Worm (Caenorhabditis elegans): Measurements from ENCODE around the gene bgal-2.

Gene bgal-2

DNA sequence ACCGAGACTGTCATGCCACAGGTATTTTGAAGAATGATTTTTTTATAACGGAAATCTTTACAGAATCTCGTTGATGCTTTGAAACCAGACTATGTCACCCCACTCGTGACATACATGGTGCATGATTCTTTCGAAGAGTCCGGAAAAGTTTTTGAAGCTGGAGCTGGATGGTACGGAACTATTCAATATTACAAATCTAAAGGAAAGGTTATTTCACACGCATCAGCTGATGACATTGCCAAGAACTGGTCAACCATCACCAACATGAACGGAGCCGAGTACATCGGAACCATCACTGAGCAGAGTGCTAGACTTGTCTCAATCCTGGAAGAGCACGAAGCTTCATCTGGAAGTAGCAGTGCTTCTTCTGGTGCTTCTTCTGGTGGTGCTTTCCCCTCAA lies 34.9 kb downstream of the bgal-2 start:
- no peak for TF ChIP-seq him-1 (tag; optimal IDR thresholded peaks at IDR 0.05)
- no peak for TF ChIP-seq W03F9.2 (tag; optimal IDR thresholded peaks at IDR 0.05)
- no peak for TF ChIP-seq dao-5 (tag; optimal IDR thresholded peaks at IDR 0.05)

DNA sequence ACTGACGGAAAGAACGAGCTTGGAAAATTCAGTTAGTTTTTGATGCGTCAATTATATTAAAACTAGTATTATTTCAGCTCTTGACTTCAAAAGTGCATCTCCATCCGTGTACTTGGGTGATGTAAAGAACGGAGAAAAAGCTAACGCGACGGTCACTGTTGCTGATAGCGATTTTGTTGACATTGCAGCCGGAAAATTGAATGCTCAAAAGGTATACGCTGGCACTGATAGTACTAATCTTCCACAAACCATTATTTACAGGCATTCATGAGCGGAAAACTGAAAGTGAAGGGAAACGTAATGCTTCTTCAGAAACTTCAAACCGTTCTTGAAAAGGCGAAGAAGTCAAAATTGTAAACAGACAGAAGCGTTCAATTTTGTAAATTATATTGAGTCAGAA lies 35.4 kb downstream of the bgal-2 start:
- TF ChIP-seq dao-5 (tag; optimal IDR thresholded peaks at IDR 0.05) = no peak
- TF ChIP-seq W03F9.2 (tag; optimal IDR thresholded peaks at IDR 0.05) = no peak
- no peak for TF ChIP-seq him-1 (tag; optimal IDR thresholded peaks at IDR 0.05)

- no peak for TF ChIP-seq dao-5 (tag; optimal IDR thresholded peaks at IDR 0.05)
- no peak for TF ChIP-seq him-1 (tag; optimal IDR thresholded peaks at IDR 0.05)
- no peak for TF ChIP-seq W03F9.2 (tag; optimal IDR thresholded peaks at IDR 0.05)
Measured at ce11 chrX:6822552-6822951, 38.3 kb downstream of the bgal-2 start.

DNA sequence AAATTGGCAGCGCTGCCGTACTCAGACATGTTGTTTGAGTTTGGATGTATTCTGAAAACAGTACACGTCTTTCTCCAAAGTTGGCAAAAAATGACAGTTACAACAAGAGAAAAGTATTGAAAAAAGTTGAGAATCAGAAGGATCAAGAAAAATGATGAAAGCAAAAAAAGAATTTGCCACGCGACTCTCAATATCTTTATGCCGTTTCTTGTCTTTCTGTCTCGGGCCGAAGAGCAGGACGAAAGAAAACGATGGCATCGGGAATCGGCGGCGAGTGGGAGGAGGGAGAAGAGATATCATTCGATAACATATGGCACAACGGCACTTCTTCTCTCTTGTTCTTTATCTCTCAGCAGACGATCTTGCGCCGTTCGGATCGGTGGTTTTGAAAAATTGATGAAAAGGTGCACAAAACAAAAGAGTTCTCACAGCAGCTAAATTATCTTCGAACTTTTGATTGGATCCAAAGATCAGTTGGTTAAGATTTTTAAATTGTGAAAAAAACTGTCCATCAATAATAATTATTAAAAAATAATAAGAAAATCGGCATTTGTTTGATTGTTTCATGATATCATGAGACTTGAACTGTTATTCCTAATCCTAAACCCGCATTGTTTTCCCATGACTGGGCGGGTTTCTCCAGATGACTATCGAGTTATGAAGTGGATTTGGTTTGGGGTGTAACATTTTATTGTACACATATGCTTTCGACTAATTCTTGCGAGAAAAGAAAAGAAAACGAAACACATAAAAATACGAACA lies 39.2 kb downstream of the bgal-2 start, which contains the start of gene gei-15:
Gene gei-15, minus strand, starts transcription at position 51 of the 762 bp plus-strand sequence.
- no peak for TF ChIP-seq W03F9.2 (tag; optimal IDR thresholded peaks at IDR 0.05)
- no peak for TF ChIP-seq dao-5 (tag; optimal IDR thresholded peaks at IDR 0.05)
- no peak for TF ChIP-seq him-1 (tag; optimal IDR thresholded peaks at IDR 0.05)

ce11 chrX:6825840-6826239 lies 41.6 kb downstream of the bgal-2 start, which contains the start of gene F41B4.1:
TSS of gene F41B4.1 (minus strand) at chrX:6825862.
- TF ChIP-seq W03F9.2 (tag; optimal IDR thresholded peaks at IDR 0.05) (no peak), him-1 (tag; optimal IDR thresholded peaks at IDR 0.05) (no peak)

DNA sequence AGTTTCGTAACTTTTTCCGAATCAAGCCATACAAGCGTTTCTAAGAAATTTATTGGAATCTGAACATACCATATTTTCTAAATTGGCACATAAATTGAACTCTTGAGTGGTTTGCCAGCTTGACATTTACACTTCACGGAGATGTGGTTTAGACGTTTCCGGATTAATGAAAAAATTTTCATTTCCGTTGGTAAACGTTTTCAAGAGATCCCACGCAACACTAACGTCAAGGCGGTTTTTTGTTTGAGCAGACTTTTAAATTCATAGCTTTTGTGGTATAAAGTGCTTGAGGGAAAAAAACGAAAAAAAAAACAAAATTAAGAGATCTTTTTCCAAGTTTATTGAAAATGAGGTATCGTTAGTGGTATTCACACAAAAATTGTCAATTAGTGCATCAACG lies 51.0 kb downstream of the bgal-2 start, which contains the start of gene F41B4.2:
Gene F41B4.2, minus strand, starts transcription at position 101 of the 400 bp plus-strand sequence.
- TF ChIP-seq dao-5 (tag; optimal IDR thresholded peaks at IDR 0.05) = no peak
- TF ChIP-seq him-1 (tag; optimal IDR thresholded peaks at IDR 0.05) = no peak
- no peak for TF ChIP-seq W03F9.2 (tag; optimal IDR thresholded peaks at IDR 0.05)

- TF ChIP-seq him-1 (tag; optimal IDR thresholded peaks at IDR 0.05) = no peak
- no peak for TF ChIP-seq W03F9.2 (tag; optimal IDR thresholded peaks at IDR 0.05)
- no peak for TF ChIP-seq dao-5 (tag; optimal IDR thresholded peaks at IDR 0.05)
Measured at ce11 chrX:6836065-6836527, 51.9 kb downstream of the bgal-2 start, which contains the start of gene F41B4.3. TSS of gene F41B4.3 (minus strand) at chrX:6836115.
